Fruit fly (Drosophila melanogaster) S2 (cell line): Measurements from ENCODE around the gene ThrRS.

Experiments used
- CG8478 ChIP-seq: fragments of >200 bp; optimal IDR thresholded peaks from 2 replicates; lab custom pipeline; 2018
- CTCF ChIP-seq, 2 experiments: fragments of >200 bp; optimal IDR thresholded peaks; 2 replicates each; lab custom pipeline; 2018

The ThrRS gene

DNA sequence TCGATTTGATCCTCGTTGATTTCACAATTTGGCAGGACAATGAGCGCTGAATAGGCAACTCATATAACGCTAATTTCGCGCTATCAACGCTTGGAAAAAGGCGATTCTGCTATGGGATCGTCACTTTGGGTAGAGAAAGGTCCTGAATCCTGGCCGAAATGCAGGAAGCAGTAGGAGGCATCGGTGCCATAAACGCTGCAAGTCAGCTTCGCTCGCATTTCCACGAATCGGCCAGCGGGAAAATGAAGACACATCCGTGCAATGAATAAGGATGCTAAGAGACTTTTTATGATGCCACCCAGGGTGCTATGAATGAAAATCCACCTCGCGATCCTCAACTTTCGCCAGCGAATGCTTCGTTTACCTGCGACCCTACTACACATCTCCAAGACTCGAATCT, 16.1 kb upstream of the ThrRS start:
- TF ChIP-seq CG8478, result no peak

DNA sequence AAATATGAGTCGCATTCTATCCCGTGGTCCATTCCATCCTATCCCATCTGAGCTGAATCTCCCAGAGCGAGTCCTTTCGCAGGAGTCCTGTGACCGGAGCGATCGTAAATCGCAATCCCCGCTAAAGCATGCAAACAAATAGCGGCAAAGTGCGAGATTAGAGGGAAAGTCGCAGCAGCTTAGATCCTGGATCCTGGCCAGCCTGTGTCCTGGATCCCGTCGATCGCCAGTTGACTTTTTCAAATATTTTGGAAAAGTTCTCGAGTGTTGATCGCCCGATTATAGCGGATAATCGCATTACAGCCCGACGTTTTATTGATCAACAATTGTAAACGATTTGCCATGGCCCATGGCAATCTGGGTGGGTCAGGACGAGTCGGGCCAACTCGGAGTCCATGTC, 14.4 kb upstream of the ThrRS start:
- TF ChIP-seq CG8478 (no peak), CTCF (optimal IDR thresholded peaks at IDR 0.05; lab: Kevin White, UChicago) (no peak)

DNA sequence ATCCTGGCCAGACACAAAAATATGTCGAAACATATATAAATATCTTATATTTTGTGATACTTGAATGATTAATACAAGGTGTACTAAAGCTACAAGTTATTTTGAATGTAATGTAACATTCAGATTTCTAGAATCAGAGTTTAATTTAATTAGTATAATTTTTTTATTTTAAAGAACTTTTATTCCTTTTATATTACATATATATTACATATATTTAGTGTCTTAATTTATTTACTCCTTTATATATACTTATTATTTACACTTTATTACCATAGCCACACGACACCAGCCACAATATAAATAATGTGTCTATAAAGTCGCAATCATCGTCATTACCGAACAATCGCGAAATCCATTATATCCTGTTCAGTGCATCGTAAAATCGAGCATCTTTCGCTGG, 12.0 kb upstream of the ThrRS start, which contains the start of gene Pex19:
Gene Pex19 (plus strand): TSS at position 301 of the 400 bp plus-strand sequence.
- no peak for TF ChIP-seq CG8478
- TF ChIP-seq CTCF (optimal IDR thresholded peaks at IDR 0.05; lab: Kevin White, UChicago), result no peak

DNA sequence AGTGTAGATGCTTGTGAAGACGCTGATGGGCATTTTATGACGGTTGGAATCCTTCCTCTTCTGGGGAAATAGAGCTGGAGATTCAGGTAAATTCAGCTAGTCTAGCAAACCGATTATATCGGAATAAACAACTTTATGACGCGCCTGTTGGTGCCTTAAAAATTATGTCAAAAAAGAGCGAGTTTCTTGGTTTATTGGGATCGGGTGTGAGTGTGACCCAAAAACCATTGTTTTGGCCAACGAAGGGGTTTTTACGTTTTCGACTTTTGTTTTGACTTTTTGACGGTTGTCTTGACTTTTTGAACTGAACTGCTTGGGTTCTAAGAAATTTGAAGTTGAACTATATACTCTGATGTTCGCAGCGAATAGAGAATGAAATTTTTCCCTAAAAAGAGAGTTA, 11.5 kb upstream of the ThrRS start:
- TF ChIP-seq CG8478 (no peak), CTCF (optimal IDR thresholded peaks at IDR 0.05; lab: Kevin White, UChicago) (no peak)

DNA sequence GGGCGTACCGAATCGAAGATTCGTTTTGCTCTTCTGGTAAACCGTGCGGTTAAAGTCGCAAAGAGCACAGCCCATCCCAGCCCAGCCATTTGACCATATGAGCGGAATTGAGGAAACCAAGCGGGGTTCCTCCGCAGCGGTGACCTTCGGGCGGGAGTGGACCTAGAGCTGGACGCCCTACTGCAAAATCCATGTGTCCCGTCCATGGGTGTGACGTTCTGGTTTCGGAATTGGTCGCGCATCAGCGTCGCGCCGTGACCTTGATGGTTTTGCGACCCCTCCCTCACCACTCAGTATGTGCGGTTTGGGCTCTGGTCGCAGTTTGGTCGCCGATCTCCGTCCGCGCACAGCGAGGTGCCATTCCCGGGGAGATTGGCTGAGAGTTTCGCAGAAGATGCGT, 10.8 kb upstream of the ThrRS start:
- no peak for TF ChIP-seq CTCF (optimal IDR thresholded peaks at IDR 0.05; lab: Kevin White, UChicago)
- TF ChIP-seq CG8478, result no peak

DNA sequence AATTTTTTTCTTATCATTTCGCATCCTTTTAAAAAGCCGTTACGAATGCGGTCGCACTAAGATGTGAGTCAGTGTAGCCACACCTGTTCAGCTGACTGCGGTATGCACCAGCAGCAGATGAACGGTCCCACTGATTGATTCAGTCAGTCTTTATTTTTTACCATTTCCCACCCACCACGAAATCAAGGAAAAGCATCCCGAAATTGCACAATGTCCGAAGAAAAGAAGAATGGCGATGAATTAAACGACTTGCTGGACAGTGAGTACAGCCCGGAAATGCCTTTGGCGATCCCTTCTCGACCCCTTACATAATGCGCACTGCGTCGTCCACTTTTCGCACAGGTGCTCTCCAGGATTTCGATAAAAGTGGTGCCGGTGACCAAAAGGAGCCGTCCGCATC, 9.9 kb upstream of the ThrRS start:
- no peak for TF ChIP-seq CTCF (optimal IDR thresholded peaks at IDR 0.05; lab: Kevin White, UChicago)
- TF ChIP-seq CG8478, result no peak

DNA sequence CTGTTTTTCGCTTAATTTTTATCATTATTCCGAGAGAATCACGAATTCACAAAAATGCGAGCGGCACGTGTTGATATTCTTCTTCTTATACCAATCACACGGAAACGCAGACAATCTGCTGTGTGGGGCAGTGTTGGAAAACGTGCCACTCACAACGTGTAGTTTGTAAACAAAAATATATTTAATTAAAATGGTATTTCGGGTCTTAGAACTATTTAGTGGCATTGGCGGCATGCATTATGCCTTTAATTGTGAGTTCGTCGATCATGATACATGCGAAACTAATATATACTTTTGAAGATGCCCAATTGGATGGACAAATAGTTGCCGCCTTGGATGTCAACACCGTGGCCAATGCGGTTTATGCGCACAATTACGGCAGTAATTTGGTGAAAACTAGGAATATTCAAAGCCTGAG, 7.1 kb upstream of the ThrRS start, which contains the start of the genes CG6712 and Mt2:
Gene CG6712 (minus strand): TSS at position 116 of the 418 bp plus-strand sequence.
Gene Mt2 (plus strand): TSS at position 130 of the 418 bp plus-strand sequence.
- TF ChIP-seq CTCF (optimal IDR thresholded peaks at IDR 0.05; lab: Kevin White, UChicago) (no peak), CG8478 (no peak)

DNA sequence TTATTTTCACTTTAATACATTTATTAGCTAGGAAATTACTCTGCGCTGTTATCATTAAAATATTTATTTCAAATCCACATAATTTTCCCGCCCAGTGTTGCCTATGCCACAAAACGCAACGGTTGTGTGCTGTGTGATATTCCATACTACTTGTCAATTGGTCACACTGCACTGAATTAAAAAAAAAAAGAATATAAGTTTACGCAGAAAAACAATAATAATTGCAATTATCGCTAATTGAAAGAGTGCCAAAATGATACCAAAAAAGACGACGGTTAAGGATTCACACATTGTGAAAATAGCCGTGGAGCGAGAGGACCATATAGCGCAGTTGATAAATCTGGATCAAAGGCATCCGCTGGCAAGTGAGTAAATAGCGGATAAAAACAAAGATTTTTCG, 5.9 kb upstream of the ThrRS start, which contains the start of gene Ced-12:
Gene Ced-12 (plus strand): TSS at position 141 of the 400 bp plus-strand sequence.
- no peak for TF ChIP-seq CG8478
- no peak for TF ChIP-seq CTCF (optimal IDR thresholded peaks at IDR 0.05; lab: Kevin White, UChicago)

DNA sequence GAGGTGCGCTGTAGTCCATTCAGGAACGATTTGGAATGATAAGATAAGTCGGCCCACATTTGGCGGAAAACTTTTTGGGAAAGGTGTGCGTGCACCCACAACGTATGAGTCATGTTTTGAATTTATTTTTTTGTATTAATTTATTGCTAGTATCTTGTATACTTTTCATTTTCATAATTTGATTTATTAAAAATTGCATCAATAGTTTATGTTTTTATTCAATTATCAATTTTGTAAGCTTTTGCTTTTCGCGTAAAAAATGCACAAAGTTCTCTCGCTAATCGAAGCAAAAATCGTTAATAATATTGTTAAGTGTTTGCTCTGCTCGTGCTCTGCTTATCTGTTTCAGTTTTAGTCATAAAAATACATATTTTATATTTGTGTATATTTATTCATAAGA, 3.5 kb downstream of the ThrRS start:
- TF ChIP-seq CTCF (optimal IDR thresholded peaks at IDR 0.05; lab: Kevin White, UChicago), result no peak
- no peak for TF ChIP-seq CG8478

DNA sequence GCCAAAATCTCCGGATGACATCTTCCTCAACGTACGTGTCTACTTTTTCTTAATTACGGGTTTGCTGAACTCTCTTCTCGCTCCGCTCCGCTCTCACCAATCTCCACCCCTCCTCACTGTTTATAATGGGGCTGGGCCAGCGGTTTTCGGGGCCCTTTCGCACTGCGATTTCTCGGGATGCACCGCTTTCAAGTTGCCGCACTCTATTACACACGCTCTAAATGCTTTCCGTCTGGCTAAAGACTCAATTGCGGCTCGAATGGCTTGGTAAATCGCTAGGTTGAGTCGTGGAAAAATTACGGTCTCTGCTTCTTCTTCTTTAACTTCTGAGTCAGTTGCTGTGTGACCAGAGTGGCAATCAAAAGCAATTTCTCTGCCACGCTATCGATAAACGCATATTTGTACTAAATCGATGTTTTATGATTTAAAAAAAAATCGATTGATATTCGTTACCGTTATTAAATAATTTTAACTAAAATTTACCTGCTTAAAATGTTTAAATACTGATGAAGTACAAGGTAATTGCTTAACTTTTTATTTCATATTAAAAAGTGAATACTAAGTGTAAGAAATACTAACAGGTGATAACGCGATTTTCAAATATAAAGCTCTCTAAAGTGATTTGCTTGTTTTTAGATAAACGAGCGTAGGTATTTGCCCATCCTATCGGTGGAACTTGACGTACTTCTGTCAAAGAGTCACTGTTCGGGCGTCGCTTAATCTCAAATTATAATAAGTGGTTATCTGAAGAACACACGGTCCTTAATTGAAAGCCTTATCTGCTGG, 5.4 kb downstream of the ThrRS start, which contains the start of the genes Rab6 and Phae1:
Gene Rab6 (minus strand): TSS at position 338 of the 786 bp plus-strand sequence.
Gene Phae1 (plus strand): TSS at position 639 of the 786 bp plus-strand sequence.
- peak in 1 of 2 experiments; percentile 4 for TF ChIP-seq CTCF (optimal IDR thresholded peaks at IDR 0.05; lab: Kevin White, UChicago)
- TF ChIP-seq CG8478, result no peak

DNA sequence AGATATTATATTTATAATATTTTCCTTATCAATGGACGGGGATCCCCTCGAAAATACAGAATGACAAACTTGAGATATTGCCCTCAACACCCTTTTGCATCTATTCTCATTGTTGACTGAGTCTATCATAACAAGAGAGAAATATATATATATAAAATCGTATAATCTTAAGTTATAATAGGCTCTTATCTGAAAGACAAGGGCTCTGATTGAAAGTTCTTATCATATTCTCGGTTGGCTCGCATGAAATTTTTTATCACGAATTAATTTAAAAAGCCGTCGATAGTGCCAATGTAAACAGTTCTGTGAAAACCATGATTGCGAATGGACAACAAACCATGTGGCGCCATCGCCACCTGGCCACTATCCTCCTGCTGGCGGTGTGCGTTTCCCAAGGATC, 7.3 kb downstream of the ThrRS start, which contains the start of gene Phae2:
Gene Phae2 (plus strand): TSS at position 301 of the 400 bp plus-strand sequence.
- TF ChIP-seq CTCF (optimal IDR thresholded peaks at IDR 0.05; lab: Kevin White, UChicago), result no peak
- TF ChIP-seq CG8478, result no peak

DNA sequence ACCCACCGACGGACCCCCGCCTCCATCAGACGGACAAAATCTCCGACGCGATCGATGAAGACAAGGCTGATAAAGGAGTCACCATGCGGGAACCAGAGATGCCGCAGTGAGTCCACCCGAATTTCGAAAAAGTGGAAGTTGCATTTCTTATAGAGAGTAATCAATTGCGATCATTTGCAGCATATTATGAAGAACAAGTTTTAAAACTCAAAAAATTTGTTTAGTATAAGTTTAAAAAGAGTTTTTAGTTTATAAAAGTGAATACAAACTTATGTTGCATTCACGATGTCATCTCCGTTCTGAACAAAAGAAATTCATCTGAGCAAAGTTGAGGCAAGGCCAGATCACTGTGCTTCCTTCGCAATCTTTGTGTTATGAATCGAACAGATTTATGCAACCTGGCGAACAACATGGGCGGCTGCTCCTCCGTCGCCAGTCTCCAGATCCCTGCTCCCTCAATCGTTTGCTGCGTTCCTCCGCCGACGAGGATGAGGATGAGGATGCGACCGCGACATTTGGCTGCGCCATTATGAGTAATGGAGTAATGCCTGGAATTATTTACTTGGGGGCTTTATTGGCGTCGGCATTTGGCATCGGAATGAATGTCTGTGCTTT, 9.5 kb downstream of the ThrRS start:
- TF ChIP-seq CG8478 (no peak), CTCF (optimal IDR thresholded peaks at IDR 0.05; lab: Kevin White, UChicago) (no peak)

DNA sequence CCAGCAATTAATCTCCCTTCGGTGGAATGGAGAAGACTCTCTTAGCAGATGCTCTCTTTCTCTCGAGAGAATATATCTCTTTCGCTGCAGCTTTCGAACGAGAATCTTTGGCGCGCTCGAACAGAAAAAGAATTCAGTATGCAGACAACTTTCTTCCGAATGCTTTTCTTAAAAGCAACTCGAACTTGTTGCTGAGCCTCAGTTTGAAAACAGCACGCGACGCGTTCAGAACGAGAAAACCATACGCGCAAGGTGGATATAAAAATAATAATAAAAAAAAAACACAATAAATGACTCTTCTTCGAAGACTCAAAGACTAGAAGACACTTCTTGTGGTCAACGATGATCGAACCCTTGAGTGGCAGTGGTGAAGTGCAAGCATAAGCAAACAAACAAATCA, 10.6 kb downstream of the ThrRS start, which contains the start of gene CG17211:
Gene CG17211 (plus strand): TSS at position 202 of the 400 bp plus-strand sequence.
- TF ChIP-seq CG8478 (no peak), CTCF (optimal IDR thresholded peaks at IDR 0.05; lab: Kevin White, UChicago) (no peak)

DNA sequence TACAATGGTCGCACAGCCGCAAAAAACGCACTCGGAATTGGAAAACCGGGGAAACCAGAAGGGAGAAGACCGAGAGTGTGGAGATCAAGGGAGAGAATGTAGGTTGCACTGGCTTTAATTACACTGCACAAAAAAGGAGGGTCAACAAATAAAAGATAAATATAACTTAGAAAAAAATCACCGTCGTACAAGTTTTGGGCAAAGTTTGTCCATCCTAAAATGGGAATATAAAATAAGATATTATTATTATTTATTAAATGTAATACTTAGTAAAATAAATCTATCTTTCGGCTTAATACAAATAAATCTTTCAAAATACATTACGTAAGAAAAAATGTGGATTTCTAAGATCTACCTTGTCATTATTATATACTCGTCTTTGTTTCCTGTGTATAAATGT, 12.3 kb downstream of the ThrRS start:
- TF ChIP-seq CG8478 (no peak), CTCF (optimal IDR thresholded peaks at IDR 0.05; lab: Kevin White, UChicago) (no peak)

DNA sequence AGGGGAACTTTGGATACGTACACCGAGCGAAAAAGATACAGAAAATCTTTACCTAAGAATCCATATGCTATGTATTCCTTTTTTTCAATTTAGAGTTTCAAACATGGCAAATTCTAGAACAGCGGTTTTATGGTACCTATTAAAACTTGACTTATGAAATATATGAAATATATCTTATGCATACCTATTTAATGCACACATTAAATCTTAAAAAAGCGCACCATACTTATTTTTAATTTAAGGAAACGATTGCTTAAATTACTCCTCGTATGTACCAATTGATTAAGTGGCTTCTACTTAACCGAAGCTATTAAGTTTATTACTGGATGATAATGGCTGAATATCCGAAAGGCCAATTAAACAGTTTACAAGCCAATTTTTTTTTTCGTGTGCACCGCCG, 16.4 kb downstream of the ThrRS start:
- TF ChIP-seq CTCF (optimal IDR thresholded peaks at IDR 0.05; lab: Kevin White, UChicago), result no peak
- no peak for TF ChIP-seq CG8478
